Fruit fly (Drosophila melanogaster): ENCODE results near the gene Lsp1beta.

Lsp1beta gene

dm6 chr2L:857897-858517, 40.3 kb upstream of the Lsp1beta start (continued):
- TF ChIP-seq Lhr (GFP tag; optimal IDR thresholded peaks at IDR 0.05) (no peak), mam (GFP tag; optimal IDR thresholded peaks at IDR 0.05) (peak; percentile 57), dmrt99B (tag; optimal IDR thresholded peaks at IDR 0.05) (peak; percentile 67), CG5953 (GFP tag; IDR thresholded peaks at IDR 0.05) (peak; percentile 72), bbx (GFP tag; IDR thresholded peaks at IDR 0.05; ENCODE audit: partially characterized antibody) (no peak), CG15696 (tag; optimal IDR thresholded peaks at IDR 0.05) (no peak), CG31224 (GFP tag; IDR thresholded peaks at IDR 0.05) (peak; percentile 36; the same call in 1 of the 2 replicates), sc (optimal IDR thresholded peaks at IDR 0.05) (no peak), sc (GFP tag; optimal IDR thresholded peaks at IDR 0.05) (no peak), CG11696 (GFP tag; IDR thresholded peaks at IDR 0.05) (no peak), CG8281 (tag; optimal IDR thresholded peaks at IDR 0.05) (no peak), ranshi (GFP tag; IDR thresholded peaks at IDR 0.05) (peak; percentile 38; the same call in 1 of the 2 replicates), Dref (GFP tag; IDR thresholded peaks at IDR 0.05) (no peak), peb (GFP tag; IDR thresholded peaks at IDR 0.05) (no peak; the same call in 1 of the 2 replicates), Gsc (GFP tag; IDR thresholded peaks at IDR 0.05) (no peak), CG10147 (GFP tag; optimal IDR thresholded peaks at IDR 0.05) (no peak), CG33557 (GFP tag; optimal IDR thresholded peaks at IDR 0.05) (peak; percentile 4), CG4404 (GFP tag; IDR thresholded peaks at IDR 0.05) (no peak), CG12744 (GFP tag; optimal IDR thresholded peaks at IDR 0.05) (no peak), Jarid2 (GFP tag; optimal IDR thresholded peaks at IDR 0.05) (no peak), CG31365 (tag; optimal IDR thresholded peaks at IDR 0.05) (no peak), CG18011 (GFP tag; optimal IDR thresholded peaks at IDR 0.05) (peak; percentile 18), NC2α (GFP tag; optimal IDR thresholded peaks at IDR 0.05) (no peak), Stat92E (GFP tag; optimal IDR thresholded peaks at IDR 0.05) (no peak), sens-2 (GFP tag; IDR thresholded peaks at IDR 0.05) (no peak), pan (optimal IDR thresholded peaks at IDR 0.05) (no peak), pan (GFP tag; optimal IDR thresholded peaks at IDR 0.05 in 1 of 2, IDR thresholded peaks at IDR 0.05 in 1 of 2) (peak in 1 of 2 experiments; percentile 56), Camta (GFP tag; optimal IDR thresholded peaks at IDR 0.05) (peak; percentile 44), CG4617 (GFP tag; optimal IDR thresholded peaks at IDR 0.05; ENCODE audit: borderline replicate concordance) (no peak), CG5180 (GFP tag; optimal IDR thresholded peaks at IDR 0.05) (peak; percentile 0), B-H2 (GFP tag; optimal IDR thresholded peaks at IDR 0.05) (no peak), CG11504 (tag; optimal IDR thresholded peaks at IDR 0.05) (peak; percentile 68), E2f2 (GFP tag; IDR thresholded peaks at IDR 0.05) (peak; percentile 47; the same call in 1 of the 2 replicates), ro (GFP tag; IDR thresholded peaks at IDR 0.05) (no peak), Hand (GFP tag; optimal IDR thresholded peaks at IDR 0.05) (no peak), cg (GFP tag; optimal IDR thresholded peaks at IDR 0.05) (no peak), Ptx1 (GFP tag; IDR thresholded peaks at IDR 0.05) (peak; percentile 54), CG12155 (GFP tag; optimal IDR thresholded peaks at IDR 0.05) (no peak), Sry-δ (GFP tag; optimal IDR thresholded peaks at IDR 0.05) (no peak), emc (GFP tag; optimal IDR thresholded peaks at IDR 0.05) (no peak), zfh1 (GFP tag; IDR thresholded peaks at IDR 0.05) (peak; percentile 56; the same call in 1 of the 3 replicates), HmgD (GFP tag; optimal IDR thresholded peaks at IDR 0.05) (no peak), corto (GFP tag; optimal IDR thresholded peaks at IDR 0.05) (no peak), Nf-YB (GFP tag; optimal IDR thresholded peaks at IDR 0.05) (no peak), CG31441 (GFP tag; IDR thresholded peaks at IDR 0.05) (peak; percentile 38; the same call in 1 of the 2 replicates), CG6683 (GFP tag; optimal IDR thresholded peaks at IDR 0.05) (no peak), otp (GFP tag; IDR thresholded peaks at IDR 0.05) (peak; percentile 73), HLH4C (GFP tag; IDR thresholded peaks at IDR 0.05; ENCODE audit: partially characterized antibody) (no peak), nmo (GFP tag; optimal IDR thresholded peaks at IDR 0.05) (peak; percentile 32), gcm (GFP tag; optimal IDR thresholded peaks at IDR 0.05) (peak; percentile 29)

All from whole organism, embryonic.